Fruit fly (Drosophila melanogaster): ENCODE data around the gene CG6638.
A peak's percentile ranks its signal among the peaks of the same experiment; 100 is the strongest.

CG6638 gene

dm6 chr3L:8578470-8578869, 2.6 kb upstream of the CG6638 start (continued):
- peak; percentile 77 for TF ChIP-seq Deaf1 (tag; optimal IDR thresholded peaks at IDR 0.05)
- peak; percentile 62 for TF ChIP-seq CG10543 (GFP tag; optimal IDR thresholded peaks at IDR 0.05)
- TF ChIP-seq Aef1 (GFP tag; IDR thresholded peaks at IDR 0.05), result no peak
- peak; percentile 30 for TF ChIP-seq Jarid2 (GFP tag; optimal IDR thresholded peaks at IDR 0.05)
- TF ChIP-seq CG13894 (tag; optimal IDR thresholded peaks at IDR 0.05), result peak; percentile 16
- TF ChIP-seq CG10321 (GFP tag; IDR thresholded peaks at IDR 0.05), result no peak
- TF ChIP-seq repo (GFP tag; optimal IDR thresholded peaks at IDR 0.05), result no peak
- TF ChIP-seq CG10267 (tag; optimal IDR thresholded peaks at IDR 0.05), result no peak
- no peak for TF ChIP-seq Mrtf (GFP tag; IDR thresholded peaks at IDR 0.05)
- TF ChIP-seq sug (tag; optimal IDR thresholded peaks at IDR 0.05), result peak; percentile 16
- TF ChIP-seq CG14667 (GFP tag; IDR thresholded peaks at IDR 0.05), result no peak
- no peak for TF ChIP-seq D19B (GFP tag; optimal IDR thresholded peaks at IDR 0.05)
- TF ChIP-seq Drgx (GFP tag; IDR thresholded peaks at IDR 0.05), result 0 out of 2 replicates have a peak, but pooled peaks have one; percentile 11
- peak; percentile 22; the same call in 1 of the 2 replicates for TF ChIP-seq amos (GFP tag; IDR thresholded peaks at IDR 0.05; ENCODE audit: partially characterized antibody)
- TF ChIP-seq chinmo (GFP tag; IDR thresholded peaks at IDR 0.05; ENCODE audit: partially characterized antibody), result peak; percentile 66; the same call in 2 of the 4 replicates
- no peak for TF ChIP-seq vvl (GFP tag; IDR thresholded peaks at IDR 0.05)
- TF ChIP-seq lola (GFP tag; optimal IDR thresholded peaks at IDR 0.05), result no peak
- no peak for TF ChIP-seq lbe (GFP tag; optimal IDR thresholded peaks at IDR 0.05)
- TF ChIP-seq Hmr (GFP tag; optimal IDR thresholded peaks at IDR 0.05), result peak; percentile 6
- no peak for TF ChIP-seq z (GFP tag; IDR thresholded peaks at IDR 0.05)
- TF ChIP-seq CG3838 (GFP tag; optimal IDR thresholded peaks at IDR 0.05), result no peak
- TF ChIP-seq Rfx (GFP tag; IDR thresholded peaks at IDR 0.05), result 0 out of 2 replicates have a peak, but pooled peaks have one; percentile 38
- no peak for TF ChIP-seq CG13123 (GFP tag; optimal IDR thresholded peaks at IDR 0.05)
- TF ChIP-seq ase (GFP tag; IDR thresholded peaks at IDR 0.05), result no peak
- peak; percentile 62 for TF ChIP-seq Med (GFP tag)
- TF ChIP-seq E2f2 (GFP tag; IDR thresholded peaks at IDR 0.05), result peak; percentile 16; the same call in 1 of the 2 replicates
- TF ChIP-seq sob (GFP tag; IDR thresholded peaks at IDR 0.05), result 0 out of 2 replicates have a peak, but pooled peaks have one; percentile 18
- TF ChIP-seq lab (GFP tag; optimal IDR thresholded peaks at IDR 0.05), result peak; percentile 49
- peak; percentile 33 for TF ChIP-seq sd (tag; optimal IDR thresholded peaks at IDR 0.05)
- no peak for TF ChIP-seq scrt (GFP tag; optimal IDR thresholded peaks at IDR 0.05)

dm6 chr3L:8560637-8561036, 15.2 kb downstream of the CG6638 start:
- TF ChIP-seq cg (GFP tag; optimal IDR thresholded peaks at IDR 0.05) (peak; percentile 7), chinmo (GFP tag; IDR thresholded peaks at IDR 0.05; ENCODE audit: partially characterized antibody) (0 out of 4 replicates have a peak, but pooled peaks have one; percentile 17), CG32532 (GFP tag; IDR thresholded peaks at IDR 0.05) (peak; percentile 28; the same call in 1 of the 2 replicates), pros (GFP tag; optimal IDR thresholded peaks at IDR 0.05) (peak; percentile 92), jumu (GFP tag; optimal IDR thresholded peaks at IDR 0.05) (no peak), MBD-R2 (GFP tag; IDR thresholded peaks at IDR 0.05) (0 out of 2 replicates have a peak, but pooled peaks have one; percentile 12), slp2 (GFP tag; optimal IDR thresholded peaks at IDR 0.05) (no peak), lov (optimal IDR thresholded peaks at IDR 0.05) (no peak), lov (GFP tag; IDR thresholded peaks at IDR 0.05) (0 out of 3 replicates have a peak, but pooled peaks have one; percentile 14), Trl (optimal IDR thresholded peaks at IDR 0.05) (peak in 1 of 2 experiments; percentile 19), Trl (GFP tag; optimal IDR thresholded peaks at IDR 0.05) (no peak), seq (GFP tag; IDR thresholded peaks at IDR 0.05) (no peak; the same call in 1 of the 2 replicates)
